Worm (Caenorhabditis elegans) whole organism, mixed stage, embryonic: Measurements from ENCODE around the gene Y55F3AM.11.

Experiments used
- blmp-1 ChIP-seq: fragments of 150-350 bp; optimal IDR thresholded peaks from 2 replicates; lab custom pipeline; 2014; ENCODE audit warnings: missing biosample characterization, missing genetic modification characterization
- ceh-83 ChIP-seq: fragments of 200-800 bp; sonication (Bioruptor generic); optimal IDR thresholded peaks from 2 replicates; lab custom pipeline; 2018; ENCODE audit warnings: mild to moderate bottlenecking, missing genetic modification characterization, missing compliant biosample characterization
- mab-5 ChIP-seq: fragments of 150-350 bp; optimal IDR thresholded peaks from 2 replicates; lab custom pipeline; 2014; ENCODE audit warnings: missing biosample characterization, missing genetic modification characterization
- nhr-28 ChIP-seq: fragments of 150-350 bp; optimal IDR thresholded peaks from 2 replicates; lab custom pipeline; 2014; ENCODE audit warnings: missing biosample characterization, missing genetic modification characterization
- pha-4 ChIP-seq: fragments of 150-350 bp; optimal IDR thresholded peaks from 2 replicates; lab custom pipeline; 2018; ENCODE audit warnings: missing biosample characterization, missing genetic modification reagents, missing genetic modification characterization
- unc-120 ChIP-seq: sonication (generic microtip); optimal IDR thresholded peaks from 2 replicates; lab custom pipeline; 2017; ENCODE audit warnings: missing genetic modification characterization, missing compliant biosample characterization; ENCODE audit not compliant: poor library complexity, severe bottlenecking
- ztf-11 ChIP-seq: fragments of 150-350 bp; optimal IDR thresholded peaks from 2 replicates; lab custom pipeline; 2014; ENCODE audit warnings: missing biosample characterization, missing genetic modification characterization

DNA sequence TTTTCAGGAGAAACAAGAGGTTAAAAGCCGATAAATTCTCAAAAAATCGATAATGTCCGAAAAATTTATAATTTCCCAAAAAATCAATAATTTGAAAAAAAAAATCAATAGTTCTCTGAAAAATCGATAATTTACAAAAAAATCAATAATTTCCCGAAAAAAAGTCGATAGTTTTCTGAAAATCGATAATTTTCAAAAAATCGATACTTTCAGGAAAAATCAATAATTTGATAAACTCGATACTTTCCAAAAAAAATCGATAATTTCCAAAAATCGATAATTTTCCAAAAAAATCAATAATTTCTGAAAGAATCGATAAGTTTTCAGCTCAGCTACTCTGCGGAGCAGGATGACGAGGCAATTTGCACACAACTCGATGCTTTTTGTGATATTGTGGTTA lies 44.5 kb downstream of the Y55F3AM.11 start:
- TF ChIP-seq ceh-83 (GFP tag; lab: Kevin White, UChicago) (no peak), unc-120 (tag; lab: Kevin White, UChicago) (no peak), pha-4 (no peak), ztf-11 (no peak), blmp-1 (tag; lab: Kevin White, UChicago) (no peak), mab-5 (tag; lab: Kevin White, UChicago) (no peak), nhr-28 (tag; lab: Kevin White, UChicago) (no peak)
